Fruit fly (Drosophila melanogaster) whole organism, embryonic: ENCODE measurements around the gene GXIVsPLA2.

Experiments used
- Abd-B ChIP-seq: fragments of 200-800 bp; sonication (Bioruptor generic); optimal IDR thresholded peaks from 2 replicates; lab custom pipeline; 2018; ENCODE audit warnings: missing biosample characterization, mild to moderate bottlenecking, missing genetic modification characterization, moderate library complexity
- Aef1 ChIP-seq: fragments of 200-800 bp; sonication (Bioruptor generic); IDR thresholded peaks from 3 replicates; pipeline ENCODE4 v1.3.6; 2022; ENCODE audit warnings: missing biosample characterization, missing genetic modification characterization
- BtbVII ChIP-seq: fragments of 200-800 bp; sonication (Bioruptor generic); optimal IDR thresholded peaks from 3 replicates; lab custom pipeline; 2017; ENCODE audit warnings: missing biosample characterization, mild to moderate bottlenecking, missing genetic modification characterization
- CG10274 ChIP-seq: fragments of 200-800 bp; sonication (Bioruptor generic); optimal IDR thresholded peaks from 3 replicates; lab custom pipeline; 2017; ENCODE audit warnings: missing biosample characterization, mild to moderate bottlenecking, missing genetic modification characterization
- CG10462 ChIP-seq: fragments of 200-800 bp; sonication (Bioruptor generic); optimal IDR thresholded peaks from 2 replicates; lab custom pipeline; 2016; ENCODE audit warnings: missing biosample characterization, missing genetic modification characterization
- CG10543 ChIP-seq: fragments of 200-800 bp; sonication (Bioruptor generic); optimal IDR thresholded peaks from 3 replicates; lab custom pipeline; 2017; ENCODE audit warnings: missing biosample characterization, mild to moderate bottlenecking, missing genetic modification characterization, moderate library complexity
- CG11085 ChIP-seq: fragments of 200-800 bp; sonication (Bioruptor generic); IDR thresholded peaks from 2 replicates; pipeline ENCODE4 v1.3.6; 2022; ENCODE audit warnings: missing biosample characterization, missing genetic modification characterization
- CG11696 ChIP-seq: fragments of 200-800 bp; sonication (Bioruptor generic); IDR thresholded peaks from 2 replicates; pipeline ENCODE4 v1.3.6; 2022; ENCODE audit warnings: missing biosample characterization, missing genetic modification characterization
- CG12659 ChIP-seq: fragments of 200-800 bp; sonication (Bioruptor generic); optimal IDR thresholded peaks from 3 replicates; lab custom pipeline; 2017; ENCODE audit warnings: mild to moderate bottlenecking, missing biosample characterization, missing genetic modification reagents, missing genetic modification characterization
- CG1529 ChIP-seq: fragments of 200-800 bp; sonication (Bioruptor generic); optimal IDR thresholded peaks from 3 replicates; lab custom pipeline; 2018; ENCODE audit warnings: missing biosample characterization, missing genetic modification characterization
- CG17802 ChIP-seq: fragments of 200-800 bp; sonication (Bioruptor generic); optimal IDR thresholded peaks from 2 replicates; lab custom pipeline; 2018; ENCODE audit warnings: missing biosample characterization, mild to moderate bottlenecking, missing genetic modification characterization, moderate library complexity
- CG18262 ChIP-seq: fragments of 200-800 bp; optimal IDR thresholded peaks from 3 replicates; lab custom pipeline; 2019; ENCODE audit warnings: missing biosample characterization, mild to moderate bottlenecking, missing genetic modification characterization, moderate library complexity
- CG18619 ChIP-seq: fragments of 200-800 bp; sonication (Bioruptor generic); optimal IDR thresholded peaks from 3 replicates; lab custom pipeline; 2017; ENCODE audit warnings: missing biosample characterization, mild to moderate bottlenecking, missing genetic modification characterization
- CG2202 ChIP-seq: fragments of 200-800 bp; sonication (Bioruptor generic); optimal IDR thresholded peaks from 2 replicates; lab custom pipeline; 2018; ENCODE audit warnings: missing biosample characterization, mild to moderate bottlenecking, missing genetic modification characterization
- CG2875 ChIP-seq: fragments of 200-800 bp; sonication (Bioruptor generic); optimal IDR thresholded peaks from 2 replicates; lab custom pipeline; 2017; ENCODE audit warnings: missing biosample characterization, mild to moderate bottlenecking, missing genetic modification characterization, missing genetic modification reagents
- CG30403 ChIP-seq: fragments of 200-800 bp; sonication (Bioruptor generic); optimal IDR thresholded peaks from 3 replicates; lab custom pipeline; 2016; ENCODE audit warnings: missing biosample characterization, missing genetic modification characterization
- CG34376 ChIP-seq: fragments of 200-800 bp; sonication (Bioruptor generic); optimal IDR thresholded peaks from 2 replicates; lab custom pipeline; 2018; ENCODE audit warnings: missing biosample characterization, mild to moderate bottlenecking, missing genetic modification characterization
- CG3726 ChIP-seq: fragments of 200-800 bp; sonication (Bioruptor generic); IDR thresholded peaks from 3 replicates; pipeline ENCODE4, ENCODE4 v1.3.6; 2022; ENCODE audit warnings: missing biosample characterization, missing genetic modification characterization
- CG7963 ChIP-seq: fragments of 200-800 bp; sonication (Bioruptor generic); IDR thresholded peaks from 3 replicates; pipeline ENCODE4 v1.3.6; 2022; ENCODE audit warnings: missing biosample characterization, missing genetic modification characterization; ENCODE audit not compliant: partially characterized antibody
- CG9609 ChIP-seq: fragments of 200-800 bp; sonication (Bioruptor generic); optimal IDR thresholded peaks from 3 replicates; lab custom pipeline; 2016; ENCODE audit warnings: missing biosample characterization, missing genetic modification characterization
- CG9932 ChIP-seq: fragments of 200-800 bp; sonication (Bioruptor generic); IDR thresholded peaks from 2 replicates; pipeline ENCODE4 v1.3.6; 2022; ENCODE audit warnings: missing biosample characterization, missing genetic modification characterization
- Dip2 ChIP-seq: fragments of 200-800 bp; sonication (Bioruptor generic); IDR thresholded peaks from 2 replicates; pipeline ENCODE4 v1.3.6; 2022; ENCODE audit warnings: missing biosample characterization, missing genetic modification characterization
- Doc3 ChIP-seq: fragments of 200-800 bp; sonication (Bioruptor generic); IDR thresholded peaks from 3 replicates; pipeline ENCODE4 v1.3.6; 2022; ENCODE audit warnings: missing biosample characterization, missing genetic modification characterization; ENCODE audit not compliant: partially characterized antibody
- E2f1 ChIP-seq: fragments of 200-800 bp; sonication (Bioruptor generic); IDR thresholded peaks from 2 replicates; pipeline ENCODE4 v1.3.6; 2022; ENCODE audit warnings: missing biosample characterization, missing genetic modification characterization
- MTF-1 ChIP-seq: fragments of 200-800 bp; sonication (Bioruptor generic); optimal IDR thresholded peaks from 2 replicates; lab custom pipeline; 2018; ENCODE audit warnings: missing biosample characterization, mild to moderate bottlenecking, missing genetic modification characterization, borderline replicate concordance
- NC2α ChIP-seq: fragments of 200-800 bp; sonication (Bioruptor generic); optimal IDR thresholded peaks from 2 replicates; lab custom pipeline; 2016; ENCODE audit warnings: missing biosample characterization, missing genetic modification characterization
- NFAT ChIP-seq: fragments of 200-800 bp; sonication (Bioruptor generic); IDR thresholded peaks from 2 replicates; pipeline ENCODE4 v1.3.6; 2022; ENCODE audit warnings: missing biosample characterization, missing genetic modification characterization
- Oli ChIP-seq: fragments of 200-800 bp; sonication (Bioruptor generic); optimal IDR thresholded peaks from 2 replicates; lab custom pipeline; 2018; ENCODE audit warnings: missing biosample characterization, mild to moderate bottlenecking, missing genetic modification characterization, moderate library complexity
- Side ChIP-seq: fragments of 200-800 bp; sonication (Bioruptor generic); optimal IDR thresholded peaks from 2 replicates; lab custom pipeline; 2016; ENCODE audit warnings: missing biosample characterization, missing genetic modification characterization
- Spps ChIP-seq: fragments of 200-800 bp; sonication (Bioruptor generic); optimal IDR thresholded peaks from 2 replicates; lab custom pipeline; 2018; ENCODE audit warnings: missing biosample characterization, mild to moderate bottlenecking, missing genetic modification characterization
- Sry-δ ChIP-seq: fragments of 200-800 bp; sonication (Bioruptor generic); optimal IDR thresholded peaks from 2 replicates; lab custom pipeline; 2016; ENCODE audit warnings: missing biosample characterization, missing genetic modification characterization
- Trl ChIP-seq, 3 experiments: fragments of >200 bp in 2 of 3; fragments of 200-800 bp in 1 of 3; sonication (Bioruptor generic) in 1 of 3; optimal IDR thresholded peaks; 2 replicates in 1 of 3; 3 replicates in 2 of 3; lab custom pipeline; 2016 to 2017; ENCODE audit warnings: missing biosample characterization in 1 of 3, missing genetic modification characterization in 1 of 3
- Usf ChIP-seq: fragments of 200-800 bp; sonication (Bioruptor generic); optimal IDR thresholded peaks from 2 replicates; lab custom pipeline; 2017; ENCODE audit warnings: missing genotype, missing biosample characterization, missing genetic modification characterization
- ase ChIP-seq: fragments of 200-800 bp; sonication (Bioruptor generic); IDR thresholded peaks from 3 replicates; pipeline ENCODE4 v1.3.6; 2022; ENCODE audit warnings: missing biosample characterization, missing genetic modification characterization
- bcd ChIP-seq: fragments of 200-800 bp; sonication (Bioruptor generic); optimal IDR thresholded peaks from 2 replicates; lab custom pipeline; 2017; ENCODE audit warnings: missing biosample characterization, mild to moderate bottlenecking, missing genetic modification characterization
- cad ChIP-seq: fragments of >200 bp; optimal IDR thresholded peaks from 2 replicates; lab custom pipeline; 2017; ENCODE audit warnings: missing biosample characterization, missing genetic modification characterization
- cas ChIP-seq: fragments of 200-800 bp; sonication (Bioruptor generic); IDR thresholded peaks from 2 replicates; pipeline ENCODE4 v1.3.6; 2022; ENCODE audit warnings: missing biosample characterization, missing genetic modification characterization
- danr ChIP-seq: fragments of 200-800 bp; sonication (Bioruptor generic); IDR thresholded peaks from 2 replicates; pipeline ENCODE4 v1.3.6; 2022; ENCODE audit warnings: missing biosample characterization, missing genetic modification characterization
- dm ChIP-seq: fragments of 200-800 bp; sonication (Bioruptor generic); optimal IDR thresholded peaks from 3 replicates; lab custom pipeline; 2016; ENCODE audit warnings: missing biosample characterization, missing genetic modification characterization
- otp ChIP-seq: fragments of 200-800 bp; sonication (Bioruptor generic); IDR thresholded peaks from 3 replicates; pipeline ENCODE4, ENCODE4 v1.3.6; 2022; ENCODE audit warnings: missing biosample characterization, missing genetic modification characterization
- pnt ChIP-seq: fragments of 200-800 bp; sonication (Bioruptor generic); optimal IDR thresholded peaks from 3 replicates; lab custom pipeline; 2016; ENCODE audit warnings: missing biosample characterization, missing genetic modification characterization
- prd ChIP-seq, 3 experiments: fragments of >200 bp in 2 of 3; fragments of 200-800 bp in 1 of 3; sonication (Bioruptor generic) in 1 of 3; optimal IDR thresholded peaks in 2 of 3; IDR thresholded peaks in 1 of 3; 2 replicates in 2 of 3; 3 replicates in 1 of 3; pipeline versions ENCODE4 v1.3.6 to Lab custom; 2017 to 2022; ENCODE audit warnings: missing biosample characterization in 1 of 3, missing genetic modification characterization in 1 of 3
- pros ChIP-seq: fragments of 200-800 bp; sonication (Bioruptor generic); optimal IDR thresholded peaks from 3 replicates; lab custom pipeline; 2019; ENCODE audit warnings: missing biosample characterization, mild to moderate bottlenecking, missing genetic modification characterization, moderate library complexity
- sc ChIP-seq, 3 experiments: fragments of >200 bp in 2 of 3; fragments of 200-800 bp in 1 of 3; sonication (Bioruptor generic) in 1 of 3; optimal IDR thresholded peaks; 2 replicates in 2 of 3; 3 replicates in 1 of 3; lab custom pipeline; 2017; ENCODE audit warnings: mild to moderate bottlenecking in 1 of 3, missing biosample characterization in 1 of 3, missing genetic modification characterization in 1 of 3, missing genetic modification reagents in 1 of 3
- tap ChIP-seq: fragments of 200-800 bp; optimal IDR thresholded peaks from 3 replicates; lab custom pipeline; 2019; ENCODE audit warnings: missing biosample characterization, mild to moderate bottlenecking, missing genetic modification characterization, moderate library complexity
- tgo ChIP-seq: fragments of 200-800 bp; sonication (Bioruptor generic); IDR thresholded peaks from 3 replicates; pipeline ENCODE4 v1.3.6; 2022; ENCODE audit warnings: missing biosample characterization, missing genetic modification characterization
- toy ChIP-seq: fragments of 200-800 bp; sonication (Bioruptor generic); IDR thresholded peaks from 2 replicates; pipeline ENCODE4 v1.3.6; 2022; ENCODE audit warnings: missing biosample characterization, missing genetic modification characterization
- vvl ChIP-seq: fragments of 200-800 bp; sonication (Bioruptor generic); IDR thresholded peaks from 2 replicates; pipeline ENCODE4 v1.3.6; 2022; ENCODE audit warnings: missing biosample characterization, missing genetic modification characterization
- z ChIP-seq: fragments of 200-800 bp; sonication (Bioruptor generic); IDR thresholded peaks from 3 replicates; pipeline ENCODE4 v1.3.6; 2022; ENCODE audit warnings: missing biosample characterization, missing genetic modification characterization
- zfh2 ChIP-seq: fragments of 200-800 bp; sonication (Bioruptor generic); optimal IDR thresholded peaks from 2 replicates; lab custom pipeline; 2016; ENCODE audit warnings: missing biosample characterization, missing genetic modification characterization

The GXIVsPLA2 gene

DNA sequence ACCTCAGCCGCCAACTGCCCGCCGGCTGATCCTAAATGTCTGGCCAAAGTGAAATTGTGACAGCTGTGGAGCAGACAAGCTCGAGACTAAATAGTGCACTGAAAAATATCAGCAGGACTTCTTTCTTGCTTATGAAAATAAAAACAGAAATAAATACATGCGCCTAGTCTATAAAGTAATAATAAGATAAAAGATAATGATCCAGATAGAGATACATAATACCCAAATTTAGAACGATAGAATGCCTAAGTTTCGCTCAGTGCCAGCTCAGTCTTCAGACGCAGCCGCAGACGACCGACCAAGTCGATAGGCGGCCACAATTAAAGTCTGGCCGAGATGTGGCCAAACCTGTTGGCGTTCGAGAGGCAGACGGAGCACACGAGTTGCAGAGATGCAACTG, 14.1 kb upstream of the GXIVsPLA2 start (continued):
- TF ChIP-seq CG11085 (GFP tag; lab: Robert Waterston, UW) (0 out of 2 replicates have a peak, but pooled peaks have one; percentile 24), pros (GFP tag; lab: Kevin White, UChicago) (no peak), zfh2 (GFP tag; lab: Kevin White, UChicago) (no peak), pnt (GFP tag; lab: Kevin White, UChicago) (peak; percentile 7), Dip2 (GFP tag; lab: Robert Waterston, UW) (no peak), Doc3 (GFP tag; lab: Robert Waterston, UW) (no peak), CG10274 (GFP tag; lab: Kevin White, UChicago) (no peak), tap (tag; lab: Kevin White, UChicago) (peak; percentile 82), CG10462 (GFP tag; lab: Kevin White, UChicago) (peak; percentile 26), CG2202 (tag; lab: Kevin White, UChicago) (no peak), ase (GFP tag; lab: Robert Waterston, UW) (peak; percentile 62; the same call in 2 of the 3 replicates), Sry-δ (no peak), CG34376 (GFP tag; lab: Kevin White, UChicago) (no peak), sc (optimal IDR thresholded peaks at IDR 0.05; lab: Kevin White, UChicago) (no peak), sc (GFP tag; optimal IDR thresholded peaks at IDR 0.05; lab: Kevin White, UChicago) (peak; percentile 65), MTF-1 (GFP tag; lab: Kevin White, UChicago) (peak; percentile 4), danr (GFP tag; lab: Robert Waterston, UW) (no peak), CG9932 (no peak), CG9609 (GFP tag; lab: Kevin White, UChicago) (peak; percentile 25), CG12659 (GFP tag; lab: Kevin White, UChicago) (peak; percentile 38), Abd-B (GFP tag; lab: Kevin White, UChicago) (peak; percentile 56), CG1529 (peak; percentile 65), Aef1 (GFP tag; lab: Robert Waterston, UW) (no peak), CG3726 (peak; percentile 62; the same call in 2 of the 3 replicates), dm (no peak), CG7963 (GFP tag; lab: Robert Waterston, UW) (no peak), Oli (tag; lab: Kevin White, UChicago) (peak; percentile 79), CG11696 (GFP tag; lab: Robert Waterston, UW) (no peak), cas (no peak), vvl (GFP tag; lab: Robert Waterston, UW) (no peak; the same call in 1 of the 2 replicates), CG30403 (GFP tag; lab: Kevin White, UChicago) (peak; percentile 64), CG18262 (tag; lab: Kevin White, UChicago) (peak; percentile 73), tgo (GFP tag; lab: Robert Waterston, UW) (peak; percentile 45; the same call in 1 of the 3 replicates), prd (optimal IDR thresholded peaks at IDR 0.05; lab: Kevin White, UChicago) (no peak), prd (GFP tag; IDR thresholded peaks at IDR 0.05; lab: Robert Waterston, UW) (peak; percentile 77; the same call in 2 of the 3 replicates), CG18619 (GFP tag; lab: Kevin White, UChicago) (no peak), E2f1 (GFP tag; lab: Robert Waterston, UW) (peak; percentile 44), Usf (no peak), bcd (GFP tag; lab: Kevin White, UChicago) (peak; percentile 61), Spps (no peak), NC2α (GFP tag; lab: Kevin White, UChicago) (no peak), NFAT (GFP tag; lab: Robert Waterston, UW) (0 out of 2 replicates have a peak, but pooled peaks have one; percentile 17), CG10543 (GFP tag; lab: Kevin White, UChicago) (no peak), Trl (optimal IDR thresholded peaks at IDR 0.05; lab: Kevin White, UChicago) (no peak), Trl (GFP tag; optimal IDR thresholded peaks at IDR 0.05; lab: Kevin White, UChicago) (no peak), cad (GFP tag; lab: Kevin White, UChicago) (no peak), z (GFP tag; lab: Robert Waterston, UW) (no peak), toy (GFP tag; lab: Robert Waterston, UW) (no peak), Side (GFP tag; lab: Kevin White, UChicago) (no peak), CG17802 (tag; lab: Kevin White, UChicago) (peak; percentile 4), BtbVII (GFP tag; lab: Kevin White, UChicago) (no peak), CG2875 (peak; percentile 72), otp (GFP tag; lab: Robert Waterston, UW) (peak; percentile 69; the same call in 1 of the 3 replicates)
